Worm (Caenorhabditis elegans): Measurements from ENCODE around the gene C30G12.6.
A peak's percentile ranks its signal among the peaks of the same experiment; 100 is the strongest.

The C30G12.6 gene

DNA sequence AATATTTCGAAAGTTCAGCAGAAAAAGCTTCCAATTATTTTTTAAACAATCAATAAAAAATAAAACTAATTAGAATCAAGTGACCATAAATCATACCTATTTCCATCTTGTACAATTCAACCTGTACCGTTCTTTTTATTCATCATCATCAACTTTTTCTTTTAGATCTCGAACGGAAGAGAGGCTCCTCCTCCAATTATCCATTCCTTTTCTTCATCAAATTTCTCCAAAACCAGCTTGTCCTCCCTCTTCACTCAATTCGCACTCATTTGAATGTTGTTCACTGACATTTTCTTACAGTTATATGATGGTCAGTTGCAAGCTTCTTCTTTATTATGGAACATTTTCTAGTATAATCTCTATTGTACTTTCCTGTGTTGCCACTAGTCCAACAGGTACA, 34.0 kb downstream of the C30G12.6 start, which contains the start of gene C30G12.4:
TSS of gene C30G12.4 (plus strand) at position 301 of the 400 bp plus-strand sequence.
- TF ChIP-seq hlh-13 (GFP tag; optimal IDR thresholded peaks at IDR 0.05) (no peak), unc-55 (GFP tag; optimal IDR thresholded peaks at IDR 0.05) (no peak), ceh-18 (tag; optimal IDR thresholded peaks at IDR 0.05) (no peak), ets-4 (tag; optimal IDR thresholded peaks at IDR 0.05) (no peak), ttx-3 (tag; optimal IDR thresholded peaks at IDR 0.05) (no peak), T23F11.4 (GFP tag; optimal IDR thresholded peaks at IDR 0.05) (no peak), npax-4 (tag; optimal IDR thresholded peaks at IDR 0.05) (no peak), C38D4.7 (GFP tag; optimal IDR thresholded peaks at IDR 0.05) (no peak), mec-3 (tag; optimal IDR thresholded peaks at IDR 0.05; ENCODE audit: borderline replicate concordance) (no peak), Y22D7AL.16 (tag; optimal IDR thresholded peaks at IDR 0.05) (no peak)

DNA sequence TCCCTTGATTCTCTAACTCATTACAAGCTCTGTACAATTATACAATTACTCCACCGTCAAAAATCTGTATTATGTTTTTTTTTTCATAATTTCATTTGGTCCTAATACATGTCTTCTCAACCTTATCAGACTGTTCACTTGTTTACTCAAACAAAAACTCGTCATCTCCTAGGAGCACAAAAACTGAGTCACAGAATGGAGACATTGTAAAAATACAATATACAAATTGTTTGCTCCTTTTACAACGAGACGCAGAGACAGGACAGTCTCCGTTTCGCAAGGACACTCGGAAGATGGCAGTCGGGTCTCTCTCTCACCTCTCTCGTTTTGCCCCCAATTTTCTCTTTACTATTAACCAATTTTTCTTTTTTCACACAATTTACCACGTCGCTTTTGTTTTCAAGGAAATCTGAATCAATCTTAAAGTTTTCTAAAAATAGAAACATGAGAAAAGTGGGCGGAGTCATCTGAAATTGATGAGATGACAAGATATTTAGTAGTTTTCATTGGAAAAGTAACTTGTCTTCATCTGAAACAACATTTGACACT, 40.1 kb downstream of the C30G12.6 start, which contains the start of gene F32A5.8:
TSS of gene F32A5.8 (plus strand) at position 499 of the 549 bp plus-strand sequence.
- peak; percentile 3 for TF ChIP-seq odd-2 (tag; optimal IDR thresholded peaks at IDR 0.05)
- TF ChIP-seq nfya-1 (tag; optimal IDR thresholded peaks at IDR 0.05), result no peak
- no peak for TF ChIP-seq nhr-232 (tag; optimal IDR thresholded peaks at IDR 0.05)
- peak; percentile 50 for TF ChIP-seq dve-1 (tag; optimal IDR thresholded peaks at IDR 0.05)

DNA sequence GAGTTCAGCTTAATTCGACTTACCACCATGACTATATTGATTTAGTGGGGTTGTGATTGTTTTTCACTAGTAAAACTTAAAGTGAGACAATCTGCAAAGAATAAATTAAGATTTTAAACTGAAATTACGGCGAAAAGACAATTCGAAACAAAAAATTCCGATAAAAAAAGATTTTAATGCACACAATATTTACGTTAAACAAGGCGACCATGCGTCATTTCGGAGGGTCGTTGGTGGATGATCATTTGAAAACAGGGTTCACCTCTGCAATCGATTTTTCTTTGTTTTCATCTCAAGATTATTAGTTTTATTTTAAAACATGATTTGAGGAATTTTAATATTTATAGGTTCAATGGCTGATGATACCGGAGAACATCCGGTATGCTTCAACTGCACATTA, 42.7 kb downstream of the C30G12.6 start, which contains the start of gene lsm-4:
TSS of gene lsm-4 (minus strand) at position 91 of the 400 bp plus-strand sequence.
- TF ChIP-seq ceh-48 (tag; optimal IDR thresholded peaks at IDR 0.05), result peak; percentile 30
- TF ChIP-seq ceh-6 (GFP tag; optimal IDR thresholded peaks at IDR 0.05), result no peak

DNA sequence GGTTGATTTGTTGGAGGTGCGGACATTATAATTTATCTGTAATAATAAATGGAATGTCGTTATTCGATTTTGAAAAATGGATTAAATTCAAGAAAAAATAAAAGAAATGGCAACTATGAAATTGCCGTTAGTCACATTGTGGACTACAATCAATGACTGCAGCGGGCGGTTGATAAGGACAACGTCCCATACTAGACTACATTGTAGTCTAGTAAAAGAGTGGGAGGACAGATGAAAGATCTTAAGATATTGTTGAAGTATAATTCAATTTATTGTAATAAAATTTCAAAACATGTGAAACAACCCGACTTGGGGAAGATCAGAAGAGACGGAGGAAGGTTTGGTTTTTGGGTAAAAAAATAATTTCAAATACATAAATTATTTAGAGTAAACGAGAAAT, 43.8 kb downstream of the C30G12.6 start, which contains the start of the genes prx-13 and ada-2:
TSS of gene prx-13 (minus strand) at position 38 of the 400 bp plus-strand sequence.
TSS of gene ada-2 (plus strand) at position 282 of the 400 bp plus-strand sequence.
- TF ChIP-seq hlh-15 (tag; optimal IDR thresholded peaks at IDR 0.05), result no peak
- TF ChIP-seq elt-2 (tag; optimal IDR thresholded peaks at IDR 0.05), result peak; percentile 73

DNA sequence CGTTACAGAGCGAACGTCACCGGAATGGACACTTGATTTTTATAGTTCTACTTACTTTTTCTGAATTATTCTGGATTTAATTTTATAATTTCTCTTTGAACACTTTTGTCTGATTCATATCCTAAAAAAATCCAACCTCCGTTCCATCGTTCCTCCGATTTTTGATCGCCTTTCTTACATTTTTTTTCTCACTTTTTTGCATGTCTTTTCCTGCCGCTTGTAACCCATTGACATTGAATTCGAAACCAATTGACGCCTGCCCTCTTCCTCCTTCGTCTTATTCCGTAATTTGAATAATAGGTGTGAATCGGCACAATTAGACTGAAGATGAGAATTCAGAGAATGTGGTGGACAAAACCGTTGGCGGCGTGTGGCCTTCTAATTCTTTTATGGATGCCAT, 50.2 kb downstream of the C30G12.6 start, which contains the start of gene skpo-3:
TSS of gene skpo-3 (plus strand) at position 301 of the 400 bp plus-strand sequence.
- TF ChIP-seq hlh-15 (tag; optimal IDR thresholded peaks at IDR 0.05), result no peak
- no peak for TF ChIP-seq ceh-34 (tag; optimal IDR thresholded peaks at IDR 0.05)
- no peak for TF ChIP-seq elt-4 (tag; optimal IDR thresholded peaks at IDR 0.05)

DNA sequence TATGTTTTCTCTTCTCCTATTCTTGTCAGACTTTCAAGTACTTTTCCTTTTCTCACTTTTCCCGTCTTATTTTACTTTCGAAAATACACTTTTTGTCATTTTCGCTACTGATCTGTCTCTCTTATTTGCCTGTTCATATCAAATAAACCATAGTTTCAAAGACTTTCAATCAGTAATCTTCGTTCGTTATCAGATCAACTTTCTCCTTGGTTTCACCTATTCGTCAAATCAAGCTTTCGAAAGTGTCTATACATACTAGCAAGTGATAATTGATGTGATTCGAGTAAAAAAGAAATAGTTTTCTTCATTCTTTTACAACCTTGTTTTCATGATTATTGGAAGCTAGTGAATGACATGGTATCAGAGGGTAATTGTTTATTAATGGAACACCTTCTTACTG, 53.1 kb downstream of the C30G12.6 start:
- no peak for TF ChIP-seq fax-1 (tag; optimal IDR thresholded peaks at IDR 0.05)
- TF ChIP-seq nfya-1 (tag; optimal IDR thresholded peaks at IDR 0.05), result no peak
- no peak for TF ChIP-seq ceh-24 (tag; optimal IDR thresholded peaks at IDR 0.05)
- no peak for TF ChIP-seq pat-9 (tag; optimal IDR thresholded peaks at IDR 0.05)
- TF ChIP-seq lin-11 (tag; optimal IDR thresholded peaks at IDR 0.05), result no peak
- no peak for TF ChIP-seq eyg-1 (tag; optimal IDR thresholded peaks at IDR 0.05)
- TF ChIP-seq ceh-9 (tag; optimal IDR thresholded peaks at IDR 0.05), result no peak
- no peak for TF ChIP-seq elt-4 (tag; optimal IDR thresholded peaks at IDR 0.05)
- no peak for TF ChIP-seq unc-42 (tag; optimal IDR thresholded peaks at IDR 0.05)
- no peak for TF ChIP-seq ceh-18 (tag; optimal IDR thresholded peaks at IDR 0.05)
- no peak for TF ChIP-seq fkh-10 (GFP tag; optimal IDR thresholded peaks at IDR 0.05)
- TF ChIP-seq lim-6 (tag; optimal IDR thresholded peaks at IDR 0.05), result no peak
- TF ChIP-seq npax-4 (tag; optimal IDR thresholded peaks at IDR 0.05), result no peak
- TF ChIP-seq F13H6.1 (tag; optimal IDR thresholded peaks at IDR 0.05), result no peak
- no peak for TF ChIP-seq ref-2 (tag; optimal IDR thresholded peaks at IDR 0.05)
- TF ChIP-seq hlh-13 (GFP tag; optimal IDR thresholded peaks at IDR 0.05), result no peak
- TF ChIP-seq pag-3 (tag; optimal IDR thresholded peaks at IDR 0.05; ENCODE audit: borderline replicate concordance), result no peak
- no peak for TF ChIP-seq fkh-6 (tag; optimal IDR thresholded peaks at IDR 0.05)
- no peak for TF ChIP-seq ttx-3 (tag; optimal IDR thresholded peaks at IDR 0.05)
